Worm (Caenorhabditis elegans): ENCODE measurements around the gene rib-2.

Gene rib-2

DNA sequence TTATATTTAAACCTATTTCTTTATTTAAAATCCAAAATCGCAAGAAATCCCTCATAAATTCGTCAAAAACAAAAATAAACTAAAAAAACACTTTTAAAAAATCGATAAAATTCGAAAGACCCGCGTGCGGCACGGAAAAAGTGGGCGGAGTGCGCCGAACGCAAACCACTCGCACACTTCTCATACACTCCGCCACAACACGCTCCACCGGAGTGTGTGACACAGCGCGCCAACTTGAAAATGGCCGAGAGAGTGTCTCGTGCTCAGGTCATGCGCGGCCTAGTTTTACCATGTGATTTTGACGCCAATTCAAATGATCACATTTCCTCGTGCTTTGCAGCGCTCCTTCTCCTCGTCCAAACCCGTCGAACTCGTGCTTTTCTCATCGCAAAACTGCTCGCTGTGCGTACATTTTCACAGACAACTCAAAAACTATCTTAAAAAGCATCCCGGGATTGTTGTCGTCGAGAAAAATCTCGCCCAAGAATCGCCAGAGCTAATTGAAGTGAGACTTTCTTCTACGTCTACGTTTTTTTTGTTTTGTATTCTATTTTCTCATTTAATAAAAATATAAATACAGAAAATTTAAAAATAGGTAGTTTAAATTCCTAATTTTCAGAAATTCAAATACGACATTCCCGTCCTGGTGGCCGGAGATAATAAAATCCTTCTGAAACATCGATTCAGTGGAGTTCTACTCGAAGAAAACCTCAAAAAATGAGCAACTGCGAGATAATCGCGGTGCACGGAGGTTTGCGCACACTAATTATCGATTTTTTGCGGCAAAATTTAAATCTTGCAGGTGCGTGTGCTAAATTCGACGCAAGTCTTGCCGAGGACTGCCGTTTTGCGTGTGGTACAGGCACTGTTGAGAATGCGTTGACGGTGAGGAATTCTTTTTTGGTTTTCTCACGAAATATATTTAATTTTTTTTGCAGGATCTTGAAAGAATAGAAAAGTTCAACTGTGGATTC, 16.7 kb downstream of the rib-2 start, which contains the start of gene tasp-1 (continued):
- TF ChIP-seq elt-1 (tag; optimal IDR thresholded peaks at IDR 0.05; ENCODE audit: borderline replicate concordance, insufficient read depth) (peak; percentile 72), nhr-76 (tag; optimal IDR thresholded peaks at IDR 0.05) (peak; percentile 87), ceh-83 (GFP tag; optimal IDR thresholded peaks at IDR 0.05) (peak; percentile 93), flh-1 (GFP tag; optimal IDR thresholded peaks at IDR 0.05) (peak; percentile 73), nhr-237 (tag; optimal IDR thresholded peaks at IDR 0.05) (peak; percentile 99)

ce11 chrIII:10763032-10763431, 20.4 kb downstream of the rib-2 start, which contains the start of gene dpy-28:
Gene dpy-28, plus strand, starts transcription at chrIII:10763131.
- TF ChIP-seq nhr-237 (tag; optimal IDR thresholded peaks at IDR 0.05) (no peak), hlh-1 (tag; optimal IDR thresholded peaks at IDR 0.05) (no peak), flh-1 (GFP tag; optimal IDR thresholded peaks at IDR 0.05) (no peak), nhr-76 (tag; optimal IDR thresholded peaks at IDR 0.05) (no peak), nhr-2 (tag; optimal IDR thresholded peaks at IDR 0.05) (no peak), elt-3 (tag; optimal IDR thresholded peaks at IDR 0.05) (no peak), lin-32 (GFP tag; optimal IDR thresholded peaks at IDR 0.05) (no peak), lsy-2 (tag; optimal IDR thresholded peaks at IDR 0.05) (no peak), ces-1 (GFP tag; optimal IDR thresholded peaks at IDR 0.05) (no peak)

DNA sequence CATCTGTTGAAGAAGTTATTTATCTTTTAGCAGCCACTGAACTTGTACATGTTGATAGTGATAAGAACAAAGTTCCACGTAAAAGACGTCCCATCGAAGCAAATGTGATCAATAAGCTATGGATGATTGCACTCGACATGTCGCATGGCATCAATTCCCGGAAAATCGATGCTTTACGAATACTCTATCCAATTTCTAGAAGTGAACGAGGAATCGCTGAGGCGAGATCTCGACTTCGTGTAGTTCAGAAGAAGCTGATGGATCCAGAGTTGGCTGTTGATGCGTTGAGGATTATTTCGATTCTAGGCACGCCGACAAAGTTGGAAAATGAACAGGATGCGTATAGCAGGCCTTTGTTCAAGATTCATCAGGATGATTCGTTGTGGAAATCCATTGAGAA, 27.1 kb downstream of the rib-2 start:
- TF ChIP-seq tbx-8 (GFP tag; optimal IDR thresholded peaks at IDR 0.05) (no peak), ham-2 (GFP tag; optimal IDR thresholded peaks at IDR 0.05) (no peak), sem-2 (GFP tag; optimal IDR thresholded peaks at IDR 0.05) (no peak), elt-3 (tag; optimal IDR thresholded peaks at IDR 0.05) (no peak), ztf-11 (tag; optimal IDR thresholded peaks at IDR 0.05) (no peak), unc-39 (tag; optimal IDR thresholded peaks at IDR 0.05) (no peak)

DNA sequence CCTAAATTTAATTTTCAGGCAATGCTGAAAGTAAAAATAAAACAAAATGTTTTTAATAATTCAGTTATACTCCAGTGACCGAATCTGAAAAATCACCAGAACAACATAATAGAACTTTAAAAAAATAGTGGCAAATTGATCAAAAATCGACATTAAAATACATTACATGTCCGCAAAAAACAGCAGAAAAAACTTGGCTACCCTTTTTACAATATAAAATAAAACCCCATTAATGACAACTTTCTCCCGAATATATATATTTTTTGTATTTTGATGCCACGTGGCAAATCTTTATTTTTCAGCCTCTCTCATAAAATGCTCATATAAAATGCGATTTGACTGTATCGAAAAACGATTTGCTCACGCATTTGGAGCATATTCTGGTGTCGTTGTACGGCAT, 38.9 kb downstream of the rib-2 start, which contains the start of gene ptr-19:
TSS of gene ptr-19 (plus strand) at position 301 of the 400 bp plus-strand sequence.
- TF ChIP-seq lsy-2 (tag; optimal IDR thresholded peaks at IDR 0.05), result no peak
- no peak for TF ChIP-seq snpc-4 (tag; optimal IDR thresholded peaks at IDR 0.05)
- no peak for TF ChIP-seq sptf-1 (tag; optimal IDR thresholded peaks at IDR 0.05)
- no peak for TF ChIP-seq flh-1 (GFP tag; optimal IDR thresholded peaks at IDR 0.05)
- no peak for TF ChIP-seq M03D4.4 (tag; optimal IDR thresholded peaks at IDR 0.05)
- TF ChIP-seq mls-2 (tag; optimal IDR thresholded peaks at IDR 0.05), result no peak
- no peak for TF ChIP-seq ceh-39 (tag; optimal IDR thresholded peaks at IDR 0.05)
- no peak for TF ChIP-seq nhr-12 (tag; optimal IDR thresholded peaks at IDR 0.05)
- TF ChIP-seq lin-32 (GFP tag; optimal IDR thresholded peaks at IDR 0.05), result no peak

ce11 chrIII:10783052-10783451, 40.4 kb downstream of the rib-2 start:
- no peak for TF ChIP-seq nhr-12 (tag; optimal IDR thresholded peaks at IDR 0.05)
- TF ChIP-seq mab-5 (tag; optimal IDR thresholded peaks at IDR 0.05), result no peak
- TF ChIP-seq unc-39 (tag; optimal IDR thresholded peaks at IDR 0.05), result no peak
- no peak for TF ChIP-seq ceh-39 (tag; optimal IDR thresholded peaks at IDR 0.05)
- no peak for TF ChIP-seq nhr-76 (tag; optimal IDR thresholded peaks at IDR 0.05)
- no peak for TF ChIP-seq M03D4.4 (tag; optimal IDR thresholded peaks at IDR 0.05)
- TF ChIP-seq bed-3 (GFP tag; optimal IDR thresholded peaks at IDR 0.05), result no peak
- no peak for TF ChIP-seq sem-2 (GFP tag; optimal IDR thresholded peaks at IDR 0.05)
- no peak for TF ChIP-seq cnd-1 (tag; optimal IDR thresholded peaks at IDR 0.05)
- no peak for TF ChIP-seq ces-1 (GFP tag; optimal IDR thresholded peaks at IDR 0.05)
- no peak for TF ChIP-seq ham-2 (GFP tag; optimal IDR thresholded peaks at IDR 0.05)
- no peak for TF ChIP-seq snpc-4 (tag; optimal IDR thresholded peaks at IDR 0.05)
- TF ChIP-seq blmp-1 (tag; optimal IDR thresholded peaks at IDR 0.05), result no peak

DNA sequence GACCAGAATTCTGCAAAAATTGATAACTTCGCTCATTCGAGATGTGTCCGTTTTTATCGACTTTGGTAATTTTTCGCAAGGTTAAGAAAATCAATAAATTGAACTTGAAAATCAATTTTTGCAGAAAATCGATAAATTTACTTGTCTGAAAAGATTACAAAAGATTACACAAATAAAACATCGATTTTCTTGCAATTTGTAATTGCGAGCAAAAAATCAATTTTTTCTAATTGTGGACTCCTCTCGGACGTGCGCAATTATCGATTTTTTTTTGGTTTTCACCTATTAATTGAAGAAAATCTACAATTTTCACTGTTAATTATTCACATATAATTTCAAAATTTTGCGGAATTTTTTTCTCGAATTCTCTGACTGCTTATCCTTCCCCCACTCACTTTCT, 48.6 kb downstream of the rib-2 start:
- TF ChIP-seq snpc-4 (tag; optimal IDR thresholded peaks at IDR 0.05) (no peak), flh-1 (GFP tag; optimal IDR thresholded peaks at IDR 0.05) (no peak), lin-32 (GFP tag; optimal IDR thresholded peaks at IDR 0.05) (no peak), nhr-2 (tag; optimal IDR thresholded peaks at IDR 0.05) (no peak), nhr-237 (tag; optimal IDR thresholded peaks at IDR 0.05) (no peak), nhr-76 (tag; optimal IDR thresholded peaks at IDR 0.05) (no peak), sem-2 (GFP tag; optimal IDR thresholded peaks at IDR 0.05) (no peak), bed-3 (GFP tag; optimal IDR thresholded peaks at IDR 0.05) (no peak), sptf-1 (tag; optimal IDR thresholded peaks at IDR 0.05) (no peak), lin-13 (tag; optimal IDR thresholded peaks at IDR 0.05) (no peak), pha-4 (tag; optimal IDR thresholded peaks at IDR 0.05) (no peak), ceh-83 (GFP tag; optimal IDR thresholded peaks at IDR 0.05) (no peak), unc-39 (tag; optimal IDR thresholded peaks at IDR 0.05) (no peak)
